Fruit fly (Drosophila melanogaster): Measurements from ENCODE around the gene CG6299.

CG6299 gene

DNA sequence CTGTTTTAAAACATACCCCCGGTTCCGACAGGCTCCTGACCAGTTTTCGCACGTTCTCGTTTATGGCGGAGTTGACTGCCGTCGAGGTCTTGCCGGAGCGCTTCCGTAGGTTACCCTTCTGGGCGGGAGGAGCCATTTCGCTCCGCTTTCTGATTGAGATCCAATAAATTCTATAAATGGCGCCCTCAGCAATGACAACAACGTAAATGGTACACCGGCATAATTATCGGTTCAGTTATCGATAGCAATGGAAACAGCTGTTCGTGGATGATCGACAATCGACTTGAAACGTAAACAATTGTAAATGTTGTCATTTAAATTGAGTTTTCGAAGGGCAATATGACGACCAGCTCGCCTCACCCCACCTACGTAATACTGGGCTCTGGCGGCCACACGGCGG is 9.4 kb downstream of the CG6299 start, which contains the start of the genes Grip128 and Alg14 (continued):
- no peak for TF ChIP-seq Hr78 (GFP tag; optimal IDR thresholded peaks at IDR 0.05)
- TF ChIP-seq Blimp-1 (GFP tag; optimal IDR thresholded peaks at IDR 0.05), result no peak
- no peak for TF ChIP-seq CG15479 (GFP tag; optimal IDR thresholded peaks at IDR 0.05)
- TF ChIP-seq HLH4C (GFP tag; IDR thresholded peaks at IDR 0.05; ENCODE audit: partially characterized antibody), result peak; percentile 66
- no peak for TF ChIP-seq nmo (GFP tag; optimal IDR thresholded peaks at IDR 0.05)
- TF ChIP-seq crp (GFP tag; optimal IDR thresholded peaks at IDR 0.05), result peak in 1 of 2 experiments; percentile 83
- peak; percentile 68 for TF ChIP-seq CG13287 (GFP tag; IDR thresholded peaks at IDR 0.05; ENCODE audit: partially characterized antibody)
- no peak for TF ChIP-seq esg (GFP tag; conservative IDR thresholded peaks at IDR 0.05)
- no peak for TF ChIP-seq ERR (GFP tag; optimal IDR thresholded peaks at IDR 0.05)
- TF ChIP-seq nerfin-2 (GFP tag; IDR thresholded peaks at IDR 0.05; ENCODE audit: partially characterized antibody), result peak; percentile 76
- TF ChIP-seq CG17612 (GFP tag; IDR thresholded peaks at IDR 0.05), result no peak
- TF ChIP-seq Eip74EF (GFP tag; optimal IDR thresholded peaks at IDR 0.05), result no peak
- peak; percentile 66 for TF ChIP-seq tna (GFP tag; IDR thresholded peaks at IDR 0.05; ENCODE audit: partially characterized antibody)
- TF ChIP-seq stwl (tag; optimal IDR thresholded peaks at IDR 0.05), result peak; percentile 16
- no peak for TF ChIP-seq CG7928 (GFP tag; optimal IDR thresholded peaks at IDR 0.05)

DNA sequence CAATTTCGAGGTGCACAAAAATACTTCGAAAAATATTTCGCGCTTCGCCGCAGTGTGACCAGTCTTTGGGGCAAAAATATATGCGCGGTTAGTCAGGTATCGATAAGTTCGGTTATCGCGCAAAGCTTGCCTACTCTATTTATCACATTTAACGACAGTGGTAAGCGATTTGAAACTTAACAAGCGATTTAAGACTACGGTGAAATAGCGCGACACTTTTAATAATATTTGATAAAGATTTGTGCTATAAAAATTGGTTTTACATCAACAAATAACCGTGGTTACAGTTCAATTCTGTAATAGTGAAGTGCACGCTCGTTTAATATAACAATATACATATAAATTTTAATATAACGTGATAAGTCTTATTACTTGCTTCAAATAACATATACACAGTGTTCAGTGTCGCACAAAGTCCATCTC is 12.9 kb downstream of the CG6299 start, which contains the start of gene mh:
Gene mh (minus strand): TSS at position 34 of the 423 bp plus-strand sequence.
- TF ChIP-seq btn (GFP tag; optimal IDR thresholded peaks at IDR 0.05), result no peak
- no peak for TF ChIP-seq gro (GFP tag; optimal IDR thresholded peaks at IDR 0.05)
- no peak for TF ChIP-seq jing (GFP tag; optimal IDR thresholded peaks at IDR 0.05)
- peak; percentile 38 for TF ChIP-seq stwl (tag; optimal IDR thresholded peaks at IDR 0.05)
- TF ChIP-seq ham (GFP tag; IDR thresholded peaks at IDR 0.05), result no peak
- TF ChIP-seq Hr39 (optimal IDR thresholded peaks at IDR 0.05), result no peak
- TF ChIP-seq abd-A (tag; optimal IDR thresholded peaks at IDR 0.05), result no peak
- TF ChIP-seq ind (GFP tag; optimal IDR thresholded peaks at IDR 0.05), result no peak
- TF ChIP-seq CG7839 (tag; optimal IDR thresholded peaks at IDR 0.05), result no peak
- TF ChIP-seq CG13287 (GFP tag; IDR thresholded peaks at IDR 0.05; ENCODE audit: partially characterized antibody), result peak; percentile 73
- peak in 1 of 3 experiments; percentile 2 for TF ChIP-seq Stat92E (GFP tag; optimal IDR thresholded peaks at IDR 0.05)
- no peak for TF ChIP-seq h (optimal IDR thresholded peaks at IDR 0.05)
- TF ChIP-seq mirr (GFP tag; optimal IDR thresholded peaks at IDR 0.05), result no peak
- peak; percentile 34 for TF ChIP-seq Max (GFP tag; optimal IDR thresholded peaks at IDR 0.05)
- peak; percentile 30 for TF ChIP-seq CG14710 (tag; optimal IDR thresholded peaks at IDR 0.05)
- no peak for TF ChIP-seq sd (tag; optimal IDR thresholded peaks at IDR 0.05)
- no peak for TF ChIP-seq ssp (GFP tag; IDR thresholded peaks at IDR 0.05)
- no peak for TF ChIP-seq tap (tag; optimal IDR thresholded peaks at IDR 0.05)
- TF ChIP-seq gem (tag; optimal IDR thresholded peaks at IDR 0.05), result no peak
- no peak for TF ChIP-seq pros (GFP tag; optimal IDR thresholded peaks at IDR 0.05)
- no peak for TF ChIP-seq gsb (GFP tag; IDR thresholded peaks at IDR 0.05)
- no peak for TF ChIP-seq dimm (GFP tag; IDR thresholded peaks at IDR 0.05)
- TF ChIP-seq chif (GFP tag; optimal IDR thresholded peaks at IDR 0.05), result no peak
- no peak for TF ChIP-seq HLH3B (GFP tag; IDR thresholded peaks at IDR 0.05)
- peak; percentile 60 for TF ChIP-seq Bgb (GFP tag; IDR thresholded peaks at IDR 0.05; ENCODE audit: partially characterized antibody)
- no peak for TF ChIP-seq CG13624 (GFP tag; optimal IDR thresholded peaks at IDR 0.05)
- TF ChIP-seq CG11456 (GFP tag; IDR thresholded peaks at IDR 0.05), result no peak
- TF ChIP-seq caup (GFP tag; optimal IDR thresholded peaks at IDR 0.05; ENCODE audit: severe bottlenecking), result no peak
- no peak for TF ChIP-seq CG31388 (GFP tag; optimal IDR thresholded peaks at IDR 0.05)
- TF ChIP-seq Xrp1 (GFP tag; IDR thresholded peaks at IDR 0.05), result peak; percentile 11; the same call in 1 of the 2 replicates
- no peak for TF ChIP-seq kay (GFP tag; optimal IDR thresholded peaks at IDR 0.05)
- no peak for TF ChIP-seq ab (GFP tag; optimal IDR thresholded peaks at IDR 0.05)
- TF ChIP-seq HLH54F (GFP tag; optimal IDR thresholded peaks at IDR 0.05), result no peak
- no peak for TF ChIP-seq CG7745 (tag; optimal IDR thresholded peaks at IDR 0.05)
- no peak for TF ChIP-seq CG10431 (GFP tag; optimal IDR thresholded peaks at IDR 0.05)
- TF ChIP-seq CG2712 (tag; optimal IDR thresholded peaks at IDR 0.05), result no peak
